Fruit fly (Drosophila melanogaster): Measurements from ENCODE around the gene p130CAS.

Gene p130CAS

dm6 chr3L:134868-135267 is 17.8 kb upstream of the p130CAS start:
- no peak for TF ChIP-seq stc (GFP tag; IDR thresholded peaks at IDR 0.05)
- no peak for TF ChIP-seq Oli (tag; optimal IDR thresholded peaks at IDR 0.05)
- no peak for TF ChIP-seq Myb (GFP tag; optimal IDR thresholded peaks at IDR 0.05)
- TF ChIP-seq CG12391 (tag; optimal IDR thresholded peaks at IDR 0.05) = no peak
- TF ChIP-seq ATbp (GFP tag; optimal IDR thresholded peaks at IDR 0.05) = no peak
- no peak for TF ChIP-seq pan (optimal IDR thresholded peaks at IDR 0.05)
- TF ChIP-seq pan (GFP tag; optimal IDR thresholded peaks at IDR 0.05 in 1 of 2, IDR thresholded peaks at IDR 0.05 in 1 of 2) = no peak
- TF ChIP-seq CG12299 (tag; optimal IDR thresholded peaks at IDR 0.05) = no peak

dm6 chr3L:136591-137280 is 15.9 kb upstream of the p130CAS start:
- TF ChIP-seq ERR (GFP tag; optimal IDR thresholded peaks at IDR 0.05) (no peak), CG1832 (GFP tag; optimal IDR thresholded peaks at IDR 0.05) (no peak), CG34224 (GFP tag; IDR thresholded peaks at IDR 0.05; ENCODE audit: partially characterized antibody) (no peak), CG17802 (tag; optimal IDR thresholded peaks at IDR 0.05) (no peak), Poxn (GFP tag; IDR thresholded peaks at IDR 0.05) (no peak), mirr (GFP tag; optimal IDR thresholded peaks at IDR 0.05) (peak; percentile 44), tll (GFP tag; optimal IDR thresholded peaks at IDR 0.05) (no peak), ara (GFP tag; IDR thresholded peaks at IDR 0.05) (peak; percentile 8; the same call in 1 of the 2 replicates), CG34376 (GFP tag; optimal IDR thresholded peaks at IDR 0.05) (peak; percentile 23), lbe (GFP tag; optimal IDR thresholded peaks at IDR 0.05) (no peak), CG12744 (GFP tag; optimal IDR thresholded peaks at IDR 0.05) (no peak), gt (GFP tag; IDR thresholded peaks at IDR 0.05) (no peak), CG16779 (GFP tag; IDR thresholded peaks at IDR 0.05) (0 out of 2 replicates have a peak, but pooled peaks have one; percentile 12), eve (GFP tag; optimal IDR thresholded peaks at IDR 0.05) (no peak), CG31388 (GFP tag; optimal IDR thresholded peaks at IDR 0.05) (no peak), seq (GFP tag; IDR thresholded peaks at IDR 0.05) (no peak), Ada2b (GFP tag; IDR thresholded peaks at IDR 0.05) (no peak), D (optimal IDR thresholded peaks at IDR 0.05) (no peak), D (GFP tag; optimal IDR thresholded peaks at IDR 0.05) (peak; percentile 10), CG10959 (GFP tag; IDR thresholded peaks at IDR 0.05) (no peak), CG2199 (GFP tag; IDR thresholded peaks at IDR 0.05) (no peak), CG11247 (GFP tag; IDR thresholded peaks at IDR 0.05) (no peak), CG7963 (GFP tag; IDR thresholded peaks at IDR 0.05; ENCODE audit: partially characterized antibody) (no peak), Sry-β (GFP tag; optimal IDR thresholded peaks at IDR 0.05) (no peak), Myb (GFP tag; optimal IDR thresholded peaks at IDR 0.05) (no peak), so (GFP tag; IDR thresholded peaks at IDR 0.05) (no peak), CG14860 (GFP tag; IDR thresholded peaks at IDR 0.05; ENCODE audit: partially characterized antibody) (no peak), caup (GFP tag; optimal IDR thresholded peaks at IDR 0.05; ENCODE audit: severe bottlenecking) (peak; percentile 5), Max (GFP tag; optimal IDR thresholded peaks at IDR 0.05) (no peak), sim (GFP tag; IDR thresholded peaks at IDR 0.05) (no peak), Xrp1 (GFP tag; IDR thresholded peaks at IDR 0.05) (0 out of 2 replicates have a peak, but pooled peaks have one; percentile 7), grn (GFP tag; optimal IDR thresholded peaks at IDR 0.05) (no peak), pzg (GFP tag; optimal IDR thresholded peaks at IDR 0.05) (no peak), CG3065 (GFP tag; optimal IDR thresholded peaks at IDR 0.05) (no peak), CG31224 (GFP tag; IDR thresholded peaks at IDR 0.05) (no peak), Deaf1 (tag; optimal IDR thresholded peaks at IDR 0.05) (no peak), Mrtf (GFP tag; IDR thresholded peaks at IDR 0.05) (no peak), MESR4 (GFP tag; optimal IDR thresholded peaks at IDR 0.05) (no peak), ATbp (GFP tag; optimal IDR thresholded peaks at IDR 0.05) (peak; percentile 41), CG8944 (GFP tag; optimal IDR thresholded peaks at IDR 0.05) (no peak), Dref (GFP tag; IDR thresholded peaks at IDR 0.05) (no peak), CHES-1-like (GFP tag; optimal IDR thresholded peaks at IDR 0.05) (no peak), gsb-n (tag; optimal IDR thresholded peaks at IDR 0.05) (no peak)

All from whole organism, embryonic.